Fruit fly (Drosophila melanogaster) whole organism, embryonic: ENCODE measurements around the gene CG32313.
A peak's percentile ranks its signal among the peaks of the same experiment; 100 is the strongest.

Source experiments
- B-H1 ChIP-seq: fragments of 200-800 bp; sonication (Bioruptor generic); IDR thresholded peaks from 3 replicates; pipeline ENCODE4 v1.3.6; 2022; ENCODE audit warnings: missing biosample characterization, missing genetic modification characterization
- CG14667 ChIP-seq: fragments of 200-800 bp; sonication (Bioruptor generic); IDR thresholded peaks from 2 replicates; pipeline ENCODE4 v1.3.6; 2022; ENCODE audit warnings: missing biosample characterization, missing genetic modification characterization
- CG15011 ChIP-seq: fragments of 200-800 bp; sonication (Bioruptor generic); optimal IDR thresholded peaks from 3 replicates; lab custom pipeline; 2018; ENCODE audit warnings: missing biosample characterization, mild to moderate bottlenecking, missing genetic modification characterization
- CG16863 ChIP-seq: fragments of 200-800 bp; sonication (Bioruptor generic); optimal IDR thresholded peaks from 3 replicates; lab custom pipeline; 2016; ENCODE audit warnings: missing biosample characterization, missing genetic modification characterization
- CG1792 ChIP-seq: fragments of 200-800 bp; sonication (Bioruptor generic); optimal IDR thresholded peaks from 2 replicates; lab custom pipeline; 2016; ENCODE audit warnings: missing biosample characterization, missing genetic modification characterization
- CG18599 ChIP-seq: fragments of 200-800 bp; sonication (Bioruptor generic); optimal IDR thresholded peaks from 3 replicates; lab custom pipeline; 2017; ENCODE audit warnings: missing biosample characterization, missing genetic modification characterization, mild to moderate bottlenecking, moderate library complexity, missing genetic modification reagents
- CG2116 ChIP-seq: fragments of 200-800 bp; sonication (Bioruptor generic); optimal IDR thresholded peaks from 3 replicates; lab custom pipeline; 2018; ENCODE audit warnings: missing biosample characterization, mild to moderate bottlenecking, missing genetic modification characterization
- CG2120 ChIP-seq: fragments of 200-800 bp; sonication (Bioruptor generic); optimal IDR thresholded peaks from 3 replicates; lab custom pipeline; 2016; ENCODE audit warnings: missing biosample characterization, missing genetic modification characterization
- CG2678 ChIP-seq: fragments of 200-800 bp; sonication (Bioruptor generic); optimal IDR thresholded peaks from 3 replicates; lab custom pipeline; 2019; ENCODE audit warnings: missing biosample characterization, mild to moderate bottlenecking, missing genetic modification characterization, moderate library complexity
- CG3407 ChIP-seq: fragments of 200-800 bp; sonication (Bioruptor generic); optimal IDR thresholded peaks from 2 replicates; lab custom pipeline; 2018; ENCODE audit warnings: missing biosample characterization, mild to moderate bottlenecking, missing genetic modification characterization
- CG4328 ChIP-seq: fragments of 200-800 bp; sonication (Bioruptor generic); optimal IDR thresholded peaks from 3 replicates; lab custom pipeline; 2017; ENCODE audit warnings: missing biosample characterization, missing genetic modification reagents, missing genetic modification characterization
- CG4360 ChIP-seq: fragments of 200-800 bp; sonication (Bioruptor generic); IDR thresholded peaks from 2 replicates; pipeline ENCODE4 v1.3.6; 2022; ENCODE audit warnings: missing biosample characterization, missing genetic modification characterization
- CG4424 ChIP-seq: fragments of 200-800 bp; sonication (Bioruptor generic); optimal IDR thresholded peaks from 3 replicates; lab custom pipeline; 2016; ENCODE audit warnings: missing biosample characterization, missing genetic modification characterization
- CG4617 ChIP-seq: fragments of 200-800 bp; sonication (Bioruptor generic); optimal IDR thresholded peaks from 3 replicates; lab custom pipeline; 2016; ENCODE audit warnings: missing biosample characterization, missing genetic modification characterization, borderline replicate concordance
- CG6654 ChIP-seq: fragments of 200-800 bp; sonication (Bioruptor generic); optimal IDR thresholded peaks from 2 replicates; lab custom pipeline; 2017; ENCODE audit warnings: missing biosample characterization, mild to moderate bottlenecking, missing genetic modification characterization
- CG7556 ChIP-seq: fragments of 200-800 bp; sonication (Bioruptor generic); optimal IDR thresholded peaks from 2 replicates; lab custom pipeline; 2017; ENCODE audit warnings: missing biosample characterization, mild to moderate bottlenecking, missing genetic modification characterization
- CG8290 ChIP-seq, 3 experiments: fragments of 200-800 bp; sonication (Bioruptor generic); optimal IDR thresholded peaks; 2 replicates each; lab custom pipeline; 2016 to 2019; ENCODE audit warnings: missing biosample characterization in 3 of 3, missing genetic modification characterization in 3 of 3, mild to moderate bottlenecking in 2 of 3, moderate library complexity in 1 of 3
- Dp ChIP-seq: fragments of 200-800 bp; sonication (Bioruptor generic); optimal IDR thresholded peaks from 2 replicates; lab custom pipeline; 2018; ENCODE audit warnings: missing biosample characterization, mild to moderate bottlenecking, missing genetic modification characterization, moderate library complexity
- HmgD ChIP-seq: fragments of 200-800 bp; sonication (Bioruptor generic); optimal IDR thresholded peaks from 3 replicates; lab custom pipeline; 2016; ENCODE audit warnings: missing biosample characterization, missing genetic modification characterization
- HmgZ ChIP-seq: fragments of 200-800 bp; sonication (Bioruptor generic); optimal IDR thresholded peaks from 2 replicates; lab custom pipeline; 2018; ENCODE audit warnings: missing biosample characterization, mild to moderate bottlenecking, missing genetic modification characterization
- Hr78 ChIP-seq, 2 experiments: fragments of 200-800 bp in 1 of 2; fragments of >200 bp in 1 of 2; sonication (Bioruptor generic) in 1 of 2; optimal IDR thresholded peaks; 2 replicates each; lab custom pipeline; 2017 to 2019; ENCODE audit warnings: missing biosample characterization in 2 of 2, missing genetic modification characterization in 2 of 2, mild to moderate bottlenecking in 1 of 2, moderate library complexity in 1 of 2
- Hsf ChIP-seq: fragments of 200-800 bp; sonication (Bioruptor generic); optimal IDR thresholded peaks from 3 replicates; lab custom pipeline; 2016; ENCODE audit warnings: missing biosample characterization, missing genetic modification characterization
- Lpt ChIP-seq: fragments of >200 bp; optimal IDR thresholded peaks from 2 replicates; lab custom pipeline; 2018; ENCODE audit warnings: missing biosample characterization, missing genetic modification characterization
- Meics ChIP-seq: fragments of 200-800 bp; sonication (Bioruptor generic); optimal IDR thresholded peaks from 2 replicates; lab custom pipeline; 2017; ENCODE audit warnings: missing biosample characterization, mild to moderate bottlenecking, missing genetic modification characterization
- Ravus ChIP-seq: fragments of 200-800 bp; sonication (Bioruptor generic); IDR thresholded peaks from 2 replicates; pipeline ENCODE4 v1.3.6; 2022; ENCODE audit warnings: missing biosample characterization, missing genetic modification characterization
- Side ChIP-seq: fragments of 200-800 bp; sonication (Bioruptor generic); optimal IDR thresholded peaks from 2 replicates; lab custom pipeline; 2016; ENCODE audit warnings: missing biosample characterization, missing genetic modification characterization
- Sry-β ChIP-seq: fragments of 200-800 bp; sonication (Bioruptor generic); optimal IDR thresholded peaks from 2 replicates; lab custom pipeline; 2018; ENCODE audit warnings: missing biosample characterization, mild to moderate bottlenecking, missing genetic modification characterization, moderate library complexity
- Xbp1 ChIP-seq: fragments of 200-800 bp; sonication (Bioruptor generic); optimal IDR thresholded peaks from 3 replicates; lab custom pipeline; 2016; ENCODE audit warnings: missing biosample characterization, mild to moderate bottlenecking, missing genetic modification characterization
- ab ChIP-seq: fragments of 200-800 bp; sonication (Bioruptor generic); optimal IDR thresholded peaks from 2 replicates; lab custom pipeline; 2016; ENCODE audit warnings: missing biosample characterization, missing genetic modification characterization
- abd-A ChIP-seq: fragments of 200-800 bp; sonication (Bioruptor generic); optimal IDR thresholded peaks from 3 replicates; lab custom pipeline; 2019; ENCODE audit warnings: missing biosample characterization, mild to moderate bottlenecking, missing genetic modification characterization, moderate library complexity
- al ChIP-seq: fragments of 200-800 bp; sonication (Bioruptor generic); IDR thresholded peaks from 2 replicates; pipeline ENCODE4 v1.3.6; 2022; ENCODE audit warnings: missing biosample characterization, missing genetic modification characterization
- bowl ChIP-seq: fragments of 200-800 bp; sonication (Bioruptor generic); IDR thresholded peaks from 2 replicates; pipeline ENCODE4 v1.3.6; 2022; ENCODE audit warnings: missing biosample characterization, missing genetic modification characterization
- cas ChIP-seq: fragments of 200-800 bp; sonication (Bioruptor generic); IDR thresholded peaks from 2 replicates; pipeline ENCODE4 v1.3.6; 2022; ENCODE audit warnings: missing biosample characterization, missing genetic modification characterization
- caup ChIP-seq: fragments of 200-800 bp; sonication (Bioruptor generic); optimal IDR thresholded peaks from 3 replicates; lab custom pipeline; 2017; ENCODE audit warnings: missing biosample characterization, mild to moderate bottlenecking, missing genetic modification characterization, moderate library complexity; ENCODE audit not compliant: severe bottlenecking
- cg ChIP-seq: fragments of 200-800 bp; sonication (Bioruptor generic); optimal IDR thresholded peaks from 3 replicates; lab custom pipeline; 2019; ENCODE audit warnings: missing biosample characterization, mild to moderate bottlenecking, missing genetic modification characterization, moderate library complexity
- chm ChIP-seq: fragments of 200-800 bp; sonication (Bioruptor generic); IDR thresholded peaks from 2 replicates; pipeline ENCODE4 v1.3.6; 2022; ENCODE audit warnings: missing biosample characterization, missing genetic modification characterization
- dmrt99B ChIP-seq: fragments of 200-800 bp; sonication (Bioruptor generic); optimal IDR thresholded peaks from 2 replicates; lab custom pipeline; 2018; ENCODE audit warnings: missing biosample characterization, mild to moderate bottlenecking, missing genetic modification characterization, moderate library complexity
- fd3F ChIP-seq: fragments of 200-800 bp; sonication (Bioruptor generic); optimal IDR thresholded peaks from 2 replicates; lab custom pipeline; 2018; ENCODE audit warnings: missing biosample characterization, mild to moderate bottlenecking, missing genetic modification characterization, moderate library complexity
- fru ChIP-seq: fragments of >200 bp; optimal IDR thresholded peaks from 2 replicates; lab custom pipeline; 2017
- fu2 ChIP-seq: fragments of 200-800 bp; sonication (Bioruptor generic); optimal IDR thresholded peaks from 2 replicates; lab custom pipeline; 2016; ENCODE audit warnings: missing biosample characterization, missing genetic modification characterization
- gsb ChIP-seq: fragments of 200-800 bp; sonication (Bioruptor generic); IDR thresholded peaks from 2 replicates; pipeline ENCODE4 v1.3.6; 2022; ENCODE audit warnings: missing biosample characterization, missing genetic modification characterization
- jigr1 ChIP-seq: fragments of 200-800 bp; sonication (Bioruptor generic); IDR thresholded peaks from 3 replicates; pipeline ENCODE4 v1.3.6; 2022; ENCODE audit warnings: missing biosample characterization, missing genetic modification characterization
- pita ChIP-seq: fragments of 200-800 bp; sonication (Bioruptor generic); optimal IDR thresholded peaks from 2 replicates; lab custom pipeline; 2017; ENCODE audit warnings: missing biosample characterization, mild to moderate bottlenecking, missing genetic modification characterization
- ranshi ChIP-seq: fragments of 200-800 bp; sonication (Bioruptor generic); IDR thresholded peaks from 2 replicates; pipeline ENCODE4 v1.3.6; 2022; ENCODE audit warnings: missing biosample characterization, missing genetic modification characterization
- rib ChIP-seq: fragments of 200-800 bp; sonication (Bioruptor generic); IDR thresholded peaks from 2 replicates; pipeline ENCODE4 v1.3.6; 2022; ENCODE audit warnings: missing biosample characterization, missing genetic modification characterization
- ro ChIP-seq: fragments of 200-800 bp; sonication (Bioruptor generic); IDR thresholded peaks from 2 replicates; pipeline ENCODE4 v1.3.6; 2022; ENCODE audit warnings: missing biosample characterization, missing genetic modification characterization
- salm ChIP-seq: fragments of 200-800 bp; sonication (Bioruptor generic); optimal IDR thresholded peaks from 2 replicates; lab custom pipeline; 2018; ENCODE audit warnings: missing biosample characterization, mild to moderate bottlenecking, missing genetic modification characterization
- sisA ChIP-seq: fragments of 200-800 bp; sonication (Bioruptor generic); IDR thresholded peaks from 2 replicates; pipeline ENCODE4 v1.3.6; 2022; ENCODE audit warnings: missing biosample characterization, missing genetic modification characterization
- unpg ChIP-seq: fragments of 200-800 bp; sonication (Bioruptor generic); optimal IDR thresholded peaks from 3 replicates; lab custom pipeline; 2018; ENCODE audit warnings: missing biosample characterization, mild to moderate bottlenecking, missing genetic modification characterization, moderate library complexity
- zen2 ChIP-seq: fragments of 200-800 bp; sonication (Bioruptor generic); IDR thresholded peaks from 3 replicates; pipeline ENCODE4 v1.3.6; 2022; ENCODE audit warnings: missing biosample characterization, missing genetic modification characterization; ENCODE audit not compliant: partially characterized antibody

CG32313 gene

dm6 chr3L:1546349-1547116 lies 990 bp upstream of the CG32313 start:
- TF ChIP-seq fd3F (GFP tag; lab: Kevin White, UChicago) = no peak
- no peak for TF ChIP-seq fru (lab: Kevin White, UChicago)
- TF ChIP-seq chm (GFP tag; lab: Robert Waterston, UW) = 0 out of 2 replicates have a peak, but pooled peaks have one; percentile 8
- peak; percentile 3 for TF ChIP-seq HmgZ
- TF ChIP-seq CG2116 = no peak
- no peak for TF ChIP-seq CG3407 (GFP tag; lab: Kevin White, UChicago)
- TF ChIP-seq CG16863 (GFP tag; lab: Kevin White, UChicago) = no peak
- no peak for TF ChIP-seq abd-A
- no peak for TF ChIP-seq cas (GFP tag; lab: Robert Waterston, UW)
- TF ChIP-seq Ravus (GFP tag; lab: Robert Waterston, UW) = no peak
- no peak for TF ChIP-seq CG18599 (GFP tag; lab: Kevin White, UChicago)
- no peak for TF ChIP-seq sisA
- TF ChIP-seq CG4328 (GFP tag; lab: Kevin White, UChicago) = no peak
- no peak for TF ChIP-seq cg (GFP tag; lab: Kevin White, UChicago)
- no peak for TF ChIP-seq caup (GFP tag; lab: Kevin White, UChicago)
- no peak for TF ChIP-seq B-H1 (GFP tag; lab: Robert Waterston, UW)
- no peak for TF ChIP-seq CG7556 (GFP tag; lab: Kevin White, UChicago)
- peak; percentile 12 for TF ChIP-seq CG1792 (GFP tag; lab: Kevin White, UChicago)
- TF ChIP-seq jigr1 (GFP tag; lab: Robert Waterston, UW) = no peak
- no peak for TF ChIP-seq al
- no peak for TF ChIP-seq Side
- peak; percentile 80 for TF ChIP-seq Xbp1 (GFP tag; lab: Kevin White, UChicago)
- TF ChIP-seq bowl (GFP tag; lab: Robert Waterston, UW) = no peak
- TF ChIP-seq gsb (GFP tag; lab: Robert Waterston, UW) = no peak
- no peak for TF ChIP-seq pita (GFP tag; lab: Kevin White, UChicago)
- no peak for TF ChIP-seq Lpt
- TF ChIP-seq ranshi = no peak
- no peak for TF ChIP-seq CG6654 (GFP tag; lab: Kevin White, UChicago)
- no peak for TF ChIP-seq Hsf (GFP tag; lab: Kevin White, UChicago)
- TF ChIP-seq Sry-β = no peak
- no peak for TF ChIP-seq CG15011 (GFP tag; lab: Kevin White, UChicago)
- no peak for TF ChIP-seq unpg (GFP tag; lab: Kevin White, UChicago)
- no peak for TF ChIP-seq CG8290 (GFP tag; optimal IDR thresholded peaks at IDR 0.05; lab: Kevin White, UChicago)
- TF ChIP-seq CG8290 (tag; optimal IDR thresholded peaks at IDR 0.05; lab: Kevin White, UChicago) = no peak
- TF ChIP-seq Dp (GFP tag; lab: Kevin White, UChicago) = no peak
- TF ChIP-seq dmrt99B = no peak
- TF ChIP-seq ro (GFP tag; lab: Robert Waterston, UW) = no peak
- TF ChIP-seq rib (GFP tag; lab: Robert Waterston, UW) = peak; percentile 50; the same call in 1 of the 2 replicates
- no peak for TF ChIP-seq HmgD (GFP tag; lab: Kevin White, UChicago)
- TF ChIP-seq zen2 (GFP tag; lab: Robert Waterston, UW) = peak; percentile 63; the same call in 1 of the 3 replicates
- no peak for TF ChIP-seq CG14667 (GFP tag; lab: Robert Waterston, UW)
- no peak for TF ChIP-seq CG4424 (GFP tag; lab: Kevin White, UChicago)
- no peak for TF ChIP-seq salm (tag; lab: Kevin White, UChicago)
- TF ChIP-seq CG2120 (GFP tag; lab: Kevin White, UChicago) = no peak
- peak; percentile 0 for TF ChIP-seq CG2678 (tag; lab: Kevin White, UChicago)
- TF ChIP-seq CG4360 (GFP tag; lab: Robert Waterston, UW) = 0 out of 2 replicates have a peak, but pooled peaks have one; percentile 22
- TF ChIP-seq Meics = peak; percentile 40
- peak; percentile 39 for TF ChIP-seq CG4617 (GFP tag; lab: Kevin White, UChicago)
- TF ChIP-seq ab (GFP tag; lab: Kevin White, UChicago) = no peak
- no peak for TF ChIP-seq fu2 (GFP tag; lab: Kevin White, UChicago)
- TF ChIP-seq Hr78 (GFP tag; optimal IDR thresholded peaks at IDR 0.05; lab: Kevin White, UChicago) = no peak
